Worm (Caenorhabditis elegans) whole organism, L4 larva: Measurements from ENCODE around the gene srb-13.

Experiments used
- D1046.2 ChIP-seq: fragments of 200-800 bp; sonication (Bioruptor generic); IDR thresholded peaks from 2 replicates; pipeline ENCODE4 v1.3.6; 2022; ENCODE audit warnings: missing genetic modification characterization, missing compliant biosample characterization
- F10B5.3 ChIP-seq: sonication (generic microtip); optimal IDR thresholded peaks from 2 replicates; lab custom pipeline; 2016; ENCODE audit warnings: mild to moderate bottlenecking, missing genetic modification characterization, missing compliant biosample characterization
- F44E2.7 ChIP-seq: fragments of 200-800 bp; sonication (Bioruptor generic); IDR thresholded peaks from 2 replicates; pipeline ENCODE4 v2.1.2; 2022; ENCODE audit warnings: missing genetic modification characterization, missing compliant biosample characterization
- T20F7.1 ChIP-seq: fragments of 200-800 bp; sonication (Bioruptor generic); optimal IDR thresholded peaks from 2 replicates; lab custom pipeline; 2018; ENCODE audit warnings: mild to moderate bottlenecking, missing genetic modification characterization, missing compliant biosample characterization
- arid-1 ChIP-seq: fragments of 200-800 bp; sonication (Bioruptor generic); conservative IDR thresholded peaks from 2 replicates; pipeline ENCODE4 v1.3.6; 2022; ENCODE audit warnings: missing genetic modification reagents, missing genetic modification characterization, missing compliant biosample characterization
- cey-2 ChIP-seq: sonication (generic microtip); optimal IDR thresholded peaks from 3 replicates; lab custom pipeline; 2017; ENCODE audit warnings: missing genetic modification characterization, mild to moderate bottlenecking, missing compliant biosample characterization, antibody characterized with exemption, borderline replicate concordance; ENCODE audit not compliant: insufficient read depth
- daf-16 ChIP-seq, 3 experiments: sonication (generic microtip); optimal IDR thresholded peaks; 2 replicates each; lab custom pipeline; 2016 to 2017; ENCODE audit warnings: missing genetic modification characterization in 3 of 3, missing genetic modification reagents in 3 of 3, mild to moderate bottlenecking in 2 of 3, missing compliant biosample characterization in 2 of 3, missing biosample characterization in 1 of 3, moderate library complexity in 1 of 3
- daf-8 ChIP-seq: fragments of 200-800 bp; sonication (Bioruptor generic); IDR thresholded peaks from 2 replicates; pipeline ENCODE4 v1.3.6; 2022; ENCODE audit warnings: missing genetic modification characterization, missing compliant biosample characterization
- dmd-6 ChIP-seq: fragments of 200-800 bp; sonication (Bioruptor generic); IDR thresholded peaks from 2 replicates; pipeline ENCODE4 v1.3.6; 2022; ENCODE audit warnings: missing genetic modification reagents, missing genetic modification characterization, missing compliant biosample characterization
- duxl-1 ChIP-seq: sonication (generic microtip); optimal IDR thresholded peaks from 2 replicates; lab custom pipeline; 2016; ENCODE audit warnings: mild to moderate bottlenecking, missing genetic modification characterization, moderate library complexity, missing compliant biosample characterization; ENCODE audit not compliant: poor library complexity
- dve-1 ChIP-seq: sonication (generic microtip); optimal IDR thresholded peaks from 2 replicates; lab custom pipeline; 2017; ENCODE audit warnings: antibody characterized with exemption, mild to moderate bottlenecking, missing genetic modification characterization, missing compliant biosample characterization; ENCODE audit not compliant: insufficient read depth
- hif-1 ChIP-seq, 2 experiments: sonication (generic microtip); optimal IDR thresholded peaks; 2 replicates each; lab custom pipeline; 2016 to 2017; ENCODE audit warnings: missing compliant biosample characterization in 2 of 2, missing genetic modification characterization in 2 of 2, missing genetic modification reagents in 2 of 2, missing genotype in 2 of 2, mild to moderate bottlenecking in 1 of 2
- hlh-11 ChIP-seq: fragments of 200-800 bp; sonication (Bioruptor generic); optimal IDR thresholded peaks from 2 replicates; lab custom pipeline; 2018; ENCODE audit warnings: mild to moderate bottlenecking, missing genetic modification characterization, missing compliant biosample characterization
- hlh-30 ChIP-seq: sonication (generic microtip); optimal IDR thresholded peaks from 2 replicates; lab custom pipeline; 2017; ENCODE audit warnings: antibody characterized with exemption, mild to moderate bottlenecking, missing genetic modification characterization, missing compliant biosample characterization; ENCODE audit not compliant: insufficient read depth
- lim-7 ChIP-seq: fragments of 200-800 bp; sonication (Bioruptor generic); IDR thresholded peaks from 2 replicates; pipeline ENCODE4 v1.3.6; 2022; ENCODE audit warnings: missing genetic modification characterization, missing compliant biosample characterization
- madf-9 ChIP-seq: fragments of 200-800 bp; sonication (Bioruptor generic); conservative IDR thresholded peaks from 2 replicates; pipeline ENCODE4 v1.3.6; 2022; ENCODE audit warnings: missing genetic modification reagents, missing genetic modification characterization, missing compliant biosample characterization
- mdl-1 ChIP-seq, 2 experiments: fragments of 150-350 bp in 1 of 2; sonication (generic microtip) in 1 of 2; optimal IDR thresholded peaks; 2 replicates each; lab custom pipeline; 2014 to 2017; ENCODE audit warnings: missing biosample characterization in 2 of 2, missing genetic modification characterization in 2 of 2
- mes-2 ChIP-seq: sonication (generic microtip); optimal IDR thresholded peaks from 2 replicates; lab custom pipeline; 2016; ENCODE audit warnings: missing genotype, mild to moderate bottlenecking, missing genetic modification characterization, missing compliant biosample characterization; ENCODE audit not compliant: poor library complexity, severe bottlenecking
- mxl-3 ChIP-seq: fragments of 200-800 bp; sonication (Bioruptor generic); optimal IDR thresholded peaks from 2 replicates; lab custom pipeline; 2018; ENCODE audit warnings: mild to moderate bottlenecking, missing genetic modification characterization, missing compliant biosample characterization
- nhr-102 ChIP-seq: sonication (generic microtip); optimal IDR thresholded peaks from 2 replicates; lab custom pipeline; 2016; ENCODE audit warnings: mild to moderate bottlenecking, missing genetic modification characterization, moderate library complexity, missing compliant biosample characterization
- nhr-111 ChIP-seq: fragments of 200-800 bp; sonication (Bioruptor generic); optimal IDR thresholded peaks from 2 replicates; lab custom pipeline; 2018; ENCODE audit warnings: mild to moderate bottlenecking, missing genetic modification characterization, missing compliant biosample characterization
- nhr-28 ChIP-seq: fragments of 150-350 bp; optimal IDR thresholded peaks from 2 replicates; lab custom pipeline; 2014; ENCODE audit warnings: missing biosample characterization, missing genetic modification characterization
- nhr-48 ChIP-seq: sonication (generic microtip); optimal IDR thresholded peaks from 2 replicates; lab custom pipeline; 2016; ENCODE audit warnings: mild to moderate bottlenecking, missing genetic modification characterization, missing compliant biosample characterization
- nhr-77 ChIP-seq: fragments of 150-350 bp; optimal IDR thresholded peaks from 2 replicates; lab custom pipeline; 2014; ENCODE audit warnings: missing biosample characterization, missing genetic modification characterization
- pha-4 ChIP-seq, 2 experiments: fragments of 150-350 bp in 1 of 2; fragments of 200-800 bp in 1 of 2; sonication (Bioruptor generic) in 1 of 2; IDR thresholded peaks in 1 of 2; optimal IDR thresholded peaks in 1 of 2; 2 replicates each; pipeline versions ENCODE4 v1.3.6 to Lab custom; 2014 to 2022; ENCODE audit warnings: missing genetic modification characterization in 2 of 2, missing genetic modification reagents in 2 of 2, missing biosample characterization in 1 of 2, missing compliant biosample characterization in 1 of 2
- php-3 ChIP-seq: fragments of 200-800 bp; sonication (Bioruptor generic); IDR thresholded peaks from 2 replicates; pipeline ENCODE4 v1.3.6; 2022; ENCODE audit warnings: missing genetic modification reagents, missing genetic modification characterization, missing compliant biosample characterization
- pqm-1 ChIP-seq: sonication (generic microtip); optimal IDR thresholded peaks from 2 replicates; lab custom pipeline; 2017; ENCODE audit warnings: missing biosample characterization, missing genetic modification characterization
- saeg-2 ChIP-seq: fragments of 200-800 bp; sonication (Bioruptor generic); IDR thresholded peaks from 2 replicates; pipeline ENCODE4 v1.3.6; 2022; ENCODE audit warnings: missing genetic modification reagents, missing genetic modification characterization, missing compliant biosample characterization
- skn-1 ChIP-seq: fragments of 150-350 bp; optimal IDR thresholded peaks from 2 replicates; lab custom pipeline; 2014; ENCODE audit warnings: missing biosample characterization, missing genetic modification characterization
- snpc-1.2 ChIP-seq: fragments of 200-800 bp; sonication (Bioruptor generic); IDR thresholded peaks from 2 replicates; pipeline ENCODE4 v1.3.6; 2022; ENCODE audit warnings: missing genetic modification reagents, missing genetic modification characterization, missing compliant biosample characterization
- spr-3 ChIP-seq: fragments of 200-800 bp; sonication (Bioruptor generic); optimal IDR thresholded peaks from 2 replicates; lab custom pipeline; 2018; ENCODE audit warnings: mild to moderate bottlenecking, missing genetic modification characterization, missing compliant biosample characterization
- tra-1 ChIP-seq: fragments of 200-800 bp; sonication (Bioruptor generic); IDR thresholded peaks from 2 replicates; pipeline ENCODE4 v1.3.6; 2022; ENCODE audit warnings: missing genetic modification reagents, missing genetic modification characterization, missing compliant biosample characterization
- unc-62 ChIP-seq, 3 experiments: fragments of 150-350 bp in 1 of 3; sonication (generic microtip); optimal IDR thresholded peaks in 2 of 3; peaks in 1 of 3; 1 replicate in 1 of 3; 2 replicates in 2 of 3; lab custom pipeline; 2014 to 2017; ENCODE audit warnings: missing biosample characterization in 3 of 3, missing genetic modification characterization in 3 of 3, missing genetic modification reagents in 3 of 3, missing genotype in 1 of 3
- zag-1 ChIP-seq: fragments of 150-350 bp; optimal IDR thresholded peaks from 2 replicates; lab custom pipeline; 2014; ENCODE audit warnings: missing biosample characterization, missing genetic modification characterization

srb-13 gene

DNA sequence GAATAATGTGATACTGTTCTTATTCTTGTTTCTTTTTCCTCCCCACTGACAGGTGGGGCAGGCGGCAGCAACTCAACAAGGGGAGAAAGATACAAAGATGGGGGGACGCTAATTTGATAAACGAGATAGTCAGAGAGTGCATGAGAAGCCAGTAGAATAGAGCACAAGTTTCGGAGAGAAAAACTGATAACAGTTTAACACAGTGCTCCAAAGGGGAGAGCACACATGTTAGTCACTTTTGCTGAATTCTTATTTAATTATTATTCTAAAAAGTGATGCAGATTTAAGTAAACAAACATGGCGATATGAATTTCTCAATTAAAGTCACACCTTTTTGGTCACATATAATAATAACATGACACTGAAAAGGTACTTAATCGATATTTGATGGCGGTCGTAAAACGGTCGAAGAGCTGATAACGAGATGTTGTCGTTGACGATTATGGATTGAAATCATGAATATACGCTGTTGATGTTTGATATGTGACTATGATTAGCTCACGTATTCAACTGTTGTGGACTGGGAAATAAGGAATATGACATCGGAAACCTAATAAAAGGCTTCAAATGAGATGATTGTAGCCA, 28.6 kb upstream of the srb-13 start (continued):
- peak; percentile 89 for TF ChIP-seq pqm-1 (tag; lab: Kevin White, UChicago)
- TF ChIP-seq mes-2 (tag; lab: Kevin White, UChicago) = peak; percentile 14
- no peak for TF ChIP-seq snpc-1.2
- TF ChIP-seq hlh-30 (tag; lab: Kevin White, UChicago) = peak; percentile 35
- no peak for TF ChIP-seq spr-3 (GFP tag; lab: Kevin White, UChicago)
- peak; percentile 78 for TF ChIP-seq hlh-11 (tag; lab: Kevin White, UChicago)
- TF ChIP-seq saeg-2 = no peak
- TF ChIP-seq dve-1 = peak; percentile 76
- TF ChIP-seq F44E2.7 (GFP tag; lab: Robert Waterston, UW) = no peak
- TF ChIP-seq nhr-28 (tag; lab: Kevin White, UChicago) = peak; percentile 79
- peak in 1 of 2 experiments; percentile 62 for TF ChIP-seq daf-16 (GFP tag; optimal IDR thresholded peaks at IDR 0.05; lab: Kevin White, UChicago)
- peak; percentile 94 for TF ChIP-seq daf-16 (tag; optimal IDR thresholded peaks at IDR 0.05; lab: Kevin White, UChicago)
- TF ChIP-seq unc-62 (GFP tag; optimal IDR thresholded peaks at IDR 0.05 in 1 of 2; lab: Kevin White, UChicago) = peak in 1 of 2 experiments; percentile 1
- no peak for TF ChIP-seq unc-62 (tag; optimal IDR thresholded peaks at IDR 0.05; lab: Kevin White, UChicago)
- TF ChIP-seq nhr-77 (tag; lab: Kevin White, UChicago) = peak; percentile 57
- no peak for TF ChIP-seq zag-1
- TF ChIP-seq F10B5.3 (tag; lab: Kevin White, UChicago) = no peak
- no peak for TF ChIP-seq lim-7

DNA sequence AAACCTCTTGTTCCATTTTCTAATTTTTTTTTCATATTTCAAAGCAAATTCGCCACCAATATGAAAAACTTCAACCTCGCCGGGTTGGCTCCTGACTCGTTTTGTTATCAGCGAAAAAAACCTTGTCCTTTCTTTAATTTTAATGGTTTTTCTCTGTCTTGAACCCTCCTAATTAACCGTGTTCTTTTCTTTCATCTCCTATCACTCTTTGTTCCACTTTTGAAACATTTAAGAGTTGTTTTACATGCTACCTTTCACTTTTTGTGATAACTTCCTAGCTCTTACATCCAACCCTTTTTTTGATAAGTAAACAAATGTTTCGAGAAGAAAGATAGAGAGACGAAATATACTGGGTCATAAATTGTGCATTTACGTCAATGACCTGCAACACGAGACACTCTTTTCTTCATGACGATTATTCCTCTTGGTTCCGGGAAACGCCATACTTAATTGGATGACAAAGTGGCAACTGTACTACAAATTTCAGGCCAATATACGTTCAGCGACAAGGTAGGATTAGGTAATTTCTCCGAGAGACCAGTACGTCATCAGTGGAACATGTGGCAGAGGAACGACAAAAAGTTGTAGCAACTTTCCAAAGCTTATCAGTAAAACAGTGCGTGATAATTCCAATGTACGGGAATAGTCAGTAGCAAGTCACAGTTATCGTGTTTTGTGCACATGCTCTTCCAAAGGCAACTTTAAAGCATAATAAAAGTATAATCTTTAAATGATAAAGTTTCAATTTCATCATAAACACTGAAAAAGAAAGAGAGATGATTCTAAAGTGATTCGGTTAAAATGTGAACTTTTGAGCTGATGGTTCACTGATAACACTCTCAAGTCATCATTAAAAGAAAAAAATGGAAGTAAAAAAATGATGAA, 27.5 kb upstream of the srb-13 start:
- TF ChIP-seq D1046.2 (GFP tag; lab: Robert Waterston, UW) (no peak), daf-8 (no peak), dmd-6 (GFP tag; lab: Robert Waterston, UW) (peak; percentile 71), skn-1 (tag; lab: Kevin White, UChicago) (no peak), mes-2 (tag; lab: Kevin White, UChicago) (peak; percentile 20), daf-16 (GFP tag; optimal IDR thresholded peaks at IDR 0.05; lab: Kevin White, UChicago) (no peak), daf-16 (tag; optimal IDR thresholded peaks at IDR 0.05; lab: Kevin White, UChicago) (peak; percentile 77), mdl-1 (tag; optimal IDR thresholded peaks at IDR 0.05; lab: Kevin White, UChicago) (peak in 1 of 2 experiments; percentile 18), nhr-77 (tag; lab: Kevin White, UChicago) (peak; percentile 17), nhr-111 (GFP tag; lab: Kevin White, UChicago) (no peak), duxl-1 (tag; lab: Kevin White, UChicago) (peak; percentile 5), nhr-48 (peak; percentile 56), mxl-3 (GFP tag; lab: Kevin White, UChicago) (peak; percentile 29), cey-2 (tag; lab: Kevin White, UChicago) (peak; percentile 5), arid-1 (no peak), dve-1 (peak; percentile 82), php-3 (GFP tag; lab: Robert Waterston, UW) (peak; percentile 92), T20F7.1 (GFP tag; lab: Kevin White, UChicago) (peak; percentile 5), hif-1 (tag; optimal IDR thresholded peaks at IDR 0.05; lab: Kevin White, UChicago) (peak in 1 of 2 experiments; percentile 10), nhr-102 (tag; lab: Kevin White, UChicago) (peak; percentile 51), pha-4 (GFP tag; IDR thresholded peaks at IDR 0.05; lab: Robert Waterston, UW) (0 out of 2 replicates have a peak, but pooled peaks have one; percentile 28), pha-4 (tag; optimal IDR thresholded peaks at IDR 0.05; lab: Kevin White, UChicago) (no peak), pqm-1 (tag; lab: Kevin White, UChicago) (peak; percentile 86), tra-1 (GFP tag; lab: Robert Waterston, UW) (peak; percentile 79), nhr-28 (tag; lab: Kevin White, UChicago) (peak; percentile 51), madf-9 (GFP tag; lab: Robert Waterston, UW) (no peak), hlh-11 (tag; lab: Kevin White, UChicago) (peak; percentile 64)
- TF ChIP-seq, all 104 proteins: peak for 19
